Fruit fly (Drosophila melanogaster): ENCODE data around the gene bam.

bam gene

DNA sequence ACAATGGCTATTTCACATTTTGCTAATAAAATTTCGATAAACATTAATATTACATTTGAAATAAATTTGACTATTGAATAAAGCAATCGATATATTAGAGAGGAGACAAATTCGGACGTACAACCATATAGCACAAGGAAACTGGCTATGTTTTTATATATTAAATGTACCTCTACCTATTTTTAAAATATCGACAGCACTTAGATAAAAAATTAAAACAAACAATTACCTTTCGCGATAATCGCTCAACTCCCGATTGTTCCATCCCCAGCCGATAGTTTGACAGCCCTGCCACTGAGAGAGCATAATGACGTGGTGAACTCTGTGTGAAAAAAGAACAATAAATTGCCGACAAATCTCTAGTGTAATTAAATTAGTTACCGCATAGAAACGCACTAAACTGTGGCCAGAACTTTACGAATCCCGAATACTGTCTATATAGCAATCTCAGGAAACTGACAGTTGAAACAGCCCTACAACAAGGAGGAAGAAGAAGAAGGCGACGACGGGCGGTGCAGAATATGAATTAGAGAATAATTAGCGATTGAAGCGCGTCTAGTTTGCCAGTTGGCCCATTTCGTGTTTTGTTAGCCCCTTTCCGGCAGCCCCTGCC is 13.8 kb upstream of the bam start, which contains the start of gene CG11857 (continued):
- peak; percentile 96 for TF ChIP-seq CG3726 (GFP tag; IDR thresholded peaks at IDR 0.05)
- TF ChIP-seq CG13123 (GFP tag; optimal IDR thresholded peaks at IDR 0.05), result peak; percentile 97
- peak; percentile 79 for TF ChIP-seq grn (GFP tag; optimal IDR thresholded peaks at IDR 0.05)
- peak; percentile 87 for TF ChIP-seq Nf-YC (tag; optimal IDR thresholded peaks at IDR 0.05)
- peak; percentile 98 for TF ChIP-seq chn (GFP tag; optimal IDR thresholded peaks at IDR 0.05)
- peak; percentile 98 for TF ChIP-seq HLH54F (GFP tag; optimal IDR thresholded peaks at IDR 0.05)
- peak; percentile 91 for TF ChIP-seq BtbVII (GFP tag; optimal IDR thresholded peaks at IDR 0.05)
- peak; percentile 94 for TF ChIP-seq eyg (GFP tag; optimal IDR thresholded peaks at IDR 0.05)
- peak; percentile 93 for TF ChIP-seq CG43689 (GFP tag; IDR thresholded peaks at IDR 0.05)
- TF ChIP-seq Dip3 (GFP tag; optimal IDR thresholded peaks at IDR 0.05), result peak; percentile 97
- peak; percentile 99 for TF ChIP-seq sens-2 (GFP tag; IDR thresholded peaks at IDR 0.05)
- TF ChIP-seq luna (GFP tag; optimal IDR thresholded peaks at IDR 0.05), result peak; percentile 91
- peak; percentile 92 for TF ChIP-seq D19A (tag; optimal IDR thresholded peaks at IDR 0.05)
- TF ChIP-seq CG32532 (GFP tag; IDR thresholded peaks at IDR 0.05), result peak; percentile 99
- peak; percentile 95 for TF ChIP-seq CG10979 (tag; optimal IDR thresholded peaks at IDR 0.05)
- TF ChIP-seq CG13894 (tag; optimal IDR thresholded peaks at IDR 0.05), result peak; percentile 97
- TF ChIP-seq ssp (GFP tag; IDR thresholded peaks at IDR 0.05), result peak; percentile 95
- peak; percentile 99 for TF ChIP-seq klu (GFP tag; IDR thresholded peaks at IDR 0.05)
- TF ChIP-seq CG8388 (GFP tag; optimal IDR thresholded peaks at IDR 0.05), result peak; percentile 95
- peak; percentile 79 for TF ChIP-seq fd102C (GFP tag; optimal IDR thresholded peaks at IDR 0.05)
- TF ChIP-seq CG11723 (GFP tag; optimal IDR thresholded peaks at IDR 0.05), result peak; percentile 94
- peak; percentile 99 for TF ChIP-seq nmo (GFP tag; optimal IDR thresholded peaks at IDR 0.05)
- peak; percentile 98 for TF ChIP-seq gro (GFP tag; optimal IDR thresholded peaks at IDR 0.05)
- TF ChIP-seq HLH4C (GFP tag; IDR thresholded peaks at IDR 0.05; ENCODE audit: partially characterized antibody), result peak; percentile 99
- no peak for TF ChIP-seq CG1832 (GFP tag; optimal IDR thresholded peaks at IDR 0.05)
- TF ChIP-seq scrt (GFP tag; optimal IDR thresholded peaks at IDR 0.05), result peak; percentile 87
- peak; percentile 99 for TF ChIP-seq gem (tag; optimal IDR thresholded peaks at IDR 0.05)
- TF ChIP-seq CG13775 (GFP tag; optimal IDR thresholded peaks at IDR 0.05), result peak; percentile 98
- TF ChIP-seq CG18011 (GFP tag; optimal IDR thresholded peaks at IDR 0.05), result peak; percentile 90
- TF ChIP-seq CG15479 (GFP tag; optimal IDR thresholded peaks at IDR 0.05), result peak; percentile 30
- TF ChIP-seq btn (GFP tag; optimal IDR thresholded peaks at IDR 0.05), result peak; percentile 86
- peak; percentile 97 for TF ChIP-seq caup (GFP tag; optimal IDR thresholded peaks at IDR 0.05; ENCODE audit: severe bottlenecking)
- TF ChIP-seq CG16813 (GFP tag; IDR thresholded peaks at IDR 0.05; ENCODE audit: partially characterized antibody), result peak; percentile 100
- no peak for TF ChIP-seq fru (optimal IDR thresholded peaks at IDR 0.05)
- TF ChIP-seq H15 (GFP tag; IDR thresholded peaks at IDR 0.05), result peak; percentile 99
- TF ChIP-seq Sox102F (GFP tag; optimal IDR thresholded peaks at IDR 0.05), result peak; percentile 98
- peak in 1 of 2 experiments; percentile 54 for TF ChIP-seq eve (GFP tag; optimal IDR thresholded peaks at IDR 0.05)
- TF ChIP-seq CG1529 (GFP tag; optimal IDR thresholded peaks at IDR 0.05), result peak; percentile 94
- TF ChIP-seq p53 (GFP tag; optimal IDR thresholded peaks at IDR 0.05), result peak; percentile 93
- peak; percentile 100 for TF ChIP-seq hbn (GFP tag; IDR thresholded peaks at IDR 0.05; ENCODE audit: partially characterized antibody)
- peak; percentile 98 for TF ChIP-seq ro (GFP tag; IDR thresholded peaks at IDR 0.05)
- peak; percentile 12 for TF ChIP-seq HLHmδ (GFP tag; optimal IDR thresholded peaks at IDR 0.05)
- peak; percentile 98 for TF ChIP-seq CG17359 (tag; optimal IDR thresholded peaks at IDR 0.05)
- peak; percentile 94 for TF ChIP-seq oc (tag; optimal IDR thresholded peaks at IDR 0.05)
- peak; percentile 98 for TF ChIP-seq CG6689 (GFP tag; IDR thresholded peaks at IDR 0.05)
- peak; percentile 83 for TF ChIP-seq CG31365 (tag; optimal IDR thresholded peaks at IDR 0.05)
- peak; percentile 98 for TF ChIP-seq bbx (GFP tag; IDR thresholded peaks at IDR 0.05; ENCODE audit: partially characterized antibody)
- TF ChIP-seq CG17802 (tag; optimal IDR thresholded peaks at IDR 0.05), result peak; percentile 88
- TF ChIP-seq zf30C (GFP tag; optimal IDR thresholded peaks at IDR 0.05), result peak; percentile 27
